Worm (Caenorhabditis elegans) whole organism, mixed stage, embryonic: ENCODE results near the gene ifd-1.

Source experiments
- M03D4.4 ChIP-seq: sonication (generic microtip); optimal IDR thresholded peaks from 2 replicates; lab custom pipeline; 2017; ENCODE audit warnings: mild to moderate bottlenecking, missing genetic modification characterization, missing compliant biosample characterization
- bed-3 ChIP-seq: fragments of 200-800 bp; sonication (Bioruptor generic); optimal IDR thresholded peaks from 3 replicates; lab custom pipeline; 2018; ENCODE audit warnings: mild to moderate bottlenecking, missing genetic modification characterization, moderate library complexity, missing compliant biosample characterization
- blmp-1 ChIP-seq: fragments of 150-350 bp; optimal IDR thresholded peaks from 2 replicates; lab custom pipeline; 2014; ENCODE audit warnings: missing biosample characterization, missing genetic modification characterization
- ceh-39 ChIP-seq: fragments of 150-350 bp; optimal IDR thresholded peaks from 2 replicates; lab custom pipeline; 2014; ENCODE audit warnings: missing biosample characterization, missing genetic modification characterization
- ceh-83 ChIP-seq: fragments of 200-800 bp; sonication (Bioruptor generic); optimal IDR thresholded peaks from 2 replicates; lab custom pipeline; 2018; ENCODE audit warnings: mild to moderate bottlenecking, missing genetic modification characterization, missing compliant biosample characterization
- ces-1 ChIP-seq: fragments of 150-350 bp; optimal IDR thresholded peaks from 2 replicates; lab custom pipeline; 2014; ENCODE audit warnings: missing biosample characterization, missing genetic modification reagents, missing genetic modification characterization
- cnd-1 ChIP-seq: fragments of 200-800 bp; sonication (Bioruptor generic); optimal IDR thresholded peaks from 2 replicates; lab custom pipeline; 2018; ENCODE audit warnings: mild to moderate bottlenecking, missing genetic modification characterization, missing compliant biosample characterization
- drap-1 ChIP-seq: fragments of 200-800 bp; sonication (Bioruptor generic); optimal IDR thresholded peaks from 3 replicates; lab custom pipeline; 2018; ENCODE audit warnings: mild to moderate bottlenecking, missing genetic modification characterization, missing compliant biosample characterization
- elt-1 ChIP-seq: sonication (generic microtip); optimal IDR thresholded peaks from 2 replicates; lab custom pipeline; 2017; ENCODE audit warnings: missing genetic modification characterization, mild to moderate bottlenecking, missing compliant biosample characterization, antibody characterized with exemption, moderate library complexity, borderline replicate concordance; ENCODE audit not compliant: insufficient read depth
- ham-2 ChIP-seq: fragments of 200-800 bp; sonication (Bioruptor generic); optimal IDR thresholded peaks from 2 replicates; lab custom pipeline; 2018; ENCODE audit warnings: mild to moderate bottlenecking, missing genetic modification characterization, missing compliant biosample characterization
- hlh-1 ChIP-seq: fragments of 150-350 bp; optimal IDR thresholded peaks from 2 replicates; lab custom pipeline; 2014; ENCODE audit warnings: missing biosample characterization, missing genetic modification reagents, missing genetic modification characterization
- lin-13 ChIP-seq: fragments of 150-350 bp; optimal IDR thresholded peaks from 2 replicates; lab custom pipeline; 2014; ENCODE audit warnings: missing biosample characterization, missing genetic modification characterization
- lin-32 ChIP-seq: fragments of 200-800 bp; sonication (Bioruptor generic); optimal IDR thresholded peaks from 2 replicates; lab custom pipeline; 2018; ENCODE audit warnings: mild to moderate bottlenecking, missing genetic modification characterization, missing compliant biosample characterization
- lsy-2 ChIP-seq: fragments of 150-350 bp; optimal IDR thresholded peaks from 2 replicates; lab custom pipeline; 2014; ENCODE audit warnings: missing biosample characterization, missing genetic modification characterization
- mep-1 ChIP-seq: fragments of 150-350 bp; optimal IDR thresholded peaks from 2 replicates; lab custom pipeline; 2017; ENCODE audit warnings: missing biosample characterization, missing genetic modification reagents, missing genetic modification characterization, inconsistent platforms
- mls-2 ChIP-seq: sonication (generic microtip); optimal IDR thresholded peaks from 2 replicates; lab custom pipeline; 2016; ENCODE audit warnings: mild to moderate bottlenecking, missing genetic modification characterization, moderate library complexity, missing compliant biosample characterization
- nhr-12 ChIP-seq: fragments of 150-350 bp; optimal IDR thresholded peaks from 2 replicates; lab custom pipeline; 2014; ENCODE audit warnings: missing biosample characterization, missing genetic modification characterization
- nhr-237 ChIP-seq: fragments of 150-350 bp; optimal IDR thresholded peaks from 2 replicates; lab custom pipeline; 2014; ENCODE audit warnings: missing biosample characterization, missing genetic modification characterization
- nhr-76 ChIP-seq: sonication (generic microtip); optimal IDR thresholded peaks from 2 replicates; lab custom pipeline; 2017; ENCODE audit warnings: missing biosample characterization, missing genetic modification characterization
- pha-4 ChIP-seq: fragments of 150-350 bp; optimal IDR thresholded peaks from 2 replicates; lab custom pipeline; 2018; ENCODE audit warnings: missing biosample characterization, missing genetic modification reagents, missing genetic modification characterization
- snpc-4 ChIP-seq: fragments of 150-350 bp; optimal IDR thresholded peaks from 2 replicates; lab custom pipeline; 2014; ENCODE audit warnings: missing biosample characterization, missing genetic modification characterization
- sptf-1 ChIP-seq: sonication (generic microtip); optimal IDR thresholded peaks from 2 replicates; lab custom pipeline; 2017; ENCODE audit warnings: mild to moderate bottlenecking, missing genetic modification characterization, moderate library complexity, missing compliant biosample characterization
- tbx-8 ChIP-seq: fragments of 200-800 bp; sonication (Bioruptor generic); optimal IDR thresholded peaks from 2 replicates; lab custom pipeline; 2018; ENCODE audit warnings: mild to moderate bottlenecking, missing genetic modification characterization, moderate library complexity, missing compliant biosample characterization
- unc-120 ChIP-seq: sonication (generic microtip); optimal IDR thresholded peaks from 2 replicates; lab custom pipeline; 2017; ENCODE audit warnings: missing genetic modification characterization, missing compliant biosample characterization; ENCODE audit not compliant: poor library complexity, severe bottlenecking
- unc-39 ChIP-seq: fragments of 150-350 bp; optimal IDR thresholded peaks from 2 replicates; lab custom pipeline; 2014; ENCODE audit warnings: missing biosample characterization, missing genetic modification characterization
- unc-62 ChIP-seq: fragments of 150-350 bp; optimal IDR thresholded peaks from 2 replicates; lab custom pipeline; 2014; ENCODE audit warnings: missing biosample characterization, missing genetic modification reagents, missing genetic modification characterization
- zip-8 ChIP-seq: fragments of 150-350 bp; optimal IDR thresholded peaks from 2 replicates; lab custom pipeline; 2014; ENCODE audit warnings: missing biosample characterization, missing genetic modification characterization
- ztf-11 ChIP-seq: fragments of 150-350 bp; optimal IDR thresholded peaks from 2 replicates; lab custom pipeline; 2014; ENCODE audit warnings: missing biosample characterization, missing genetic modification characterization

The ifd-1 gene

ce11 chrX:8811916-8812315, 12.3 kb downstream of the ifd-1 start, which contains the start of gene cnnm-2:
Gene cnnm-2, plus strand, starts transcription at chrX:8812105.
- TF ChIP-seq elt-1 (tag; lab: Kevin White, UChicago) = no peak
- TF ChIP-seq snpc-4 = no peak
- TF ChIP-seq mls-2 (tag; lab: Kevin White, UChicago) = no peak
- TF ChIP-seq cnd-1 (tag; lab: Kevin White, UChicago) = no peak
- TF ChIP-seq zip-8 = no peak
- TF ChIP-seq lsy-2 = no peak
- TF ChIP-seq nhr-76 (tag; lab: Kevin White, UChicago) = no peak
- TF ChIP-seq hlh-1 (tag; lab: Kevin White, UChicago) = no peak
- no peak for TF ChIP-seq ztf-11
- no peak for TF ChIP-seq unc-39 (tag; lab: Kevin White, UChicago)
- no peak for TF ChIP-seq pha-4 (tag; lab: Kevin White, UChicago)
- no peak for TF ChIP-seq M03D4.4
- no peak for TF ChIP-seq ceh-83 (GFP tag; lab: Kevin White, UChicago)
- no peak for TF ChIP-seq sptf-1

ce11 chrX:8810908-8811307, 13.3 kb downstream of the ifd-1 start, which contains the start of gene R04E5.9:
Gene R04E5.9, minus strand, starts transcription at chrX:8811142.
- peak; percentile 26 for TF ChIP-seq lsy-2
- TF ChIP-seq zip-8 = no peak
- TF ChIP-seq drap-1 (GFP tag; lab: Kevin White, UChicago) = peak; percentile 20
- no peak for TF ChIP-seq lin-32
- no peak for TF ChIP-seq tbx-8
- no peak for TF ChIP-seq nhr-12 (tag; lab: Kevin White, UChicago)
- TF ChIP-seq lin-13 = peak; percentile 30
- TF ChIP-seq M03D4.4 = peak; percentile 29
- TF ChIP-seq unc-120 (tag; lab: Kevin White, UChicago) = peak; percentile 69
- TF ChIP-seq bed-3 (GFP tag; lab: Kevin White, UChicago) = no peak
- peak; percentile 76 for TF ChIP-seq sptf-1
- TF ChIP-seq cnd-1 (tag; lab: Kevin White, UChicago) = peak; percentile 54
- TF ChIP-seq ham-2 (GFP tag; lab: Kevin White, UChicago) = peak; percentile 1
- peak; percentile 29 for TF ChIP-seq ceh-83 (GFP tag; lab: Kevin White, UChicago)
- TF ChIP-seq nhr-237 = peak; percentile 64
- TF ChIP-seq mep-1 (tag; lab: Kevin White, UChicago) = peak; percentile 56
- TF ChIP-seq hlh-1 (tag; lab: Kevin White, UChicago) = peak; percentile 50
- peak; percentile 56 for TF ChIP-seq ces-1 (GFP tag; lab: Kevin White, UChicago)
- TF ChIP-seq ceh-39 = peak; percentile 66
- peak; percentile 75 for TF ChIP-seq pha-4 (tag; lab: Kevin White, UChicago)
- peak; percentile 48 for TF ChIP-seq unc-62 (GFP tag; lab: Kevin White, UChicago)
- TF ChIP-seq, all 35 proteins: peak for 16

- TF ChIP-seq M03D4.4 (no peak), snpc-4 (no peak), elt-1 (tag; lab: Kevin White, UChicago) (no peak), unc-39 (tag; lab: Kevin White, UChicago) (no peak), bed-3 (GFP tag; lab: Kevin White, UChicago) (no peak), blmp-1 (tag; lab: Kevin White, UChicago) (no peak), cnd-1 (tag; lab: Kevin White, UChicago) (no peak), lin-32 (no peak), unc-120 (tag; lab: Kevin White, UChicago) (no peak)
Observed at ce11 chrX:8808740-8809139, 15.5 kb downstream of the ifd-1 start.

DNA sequence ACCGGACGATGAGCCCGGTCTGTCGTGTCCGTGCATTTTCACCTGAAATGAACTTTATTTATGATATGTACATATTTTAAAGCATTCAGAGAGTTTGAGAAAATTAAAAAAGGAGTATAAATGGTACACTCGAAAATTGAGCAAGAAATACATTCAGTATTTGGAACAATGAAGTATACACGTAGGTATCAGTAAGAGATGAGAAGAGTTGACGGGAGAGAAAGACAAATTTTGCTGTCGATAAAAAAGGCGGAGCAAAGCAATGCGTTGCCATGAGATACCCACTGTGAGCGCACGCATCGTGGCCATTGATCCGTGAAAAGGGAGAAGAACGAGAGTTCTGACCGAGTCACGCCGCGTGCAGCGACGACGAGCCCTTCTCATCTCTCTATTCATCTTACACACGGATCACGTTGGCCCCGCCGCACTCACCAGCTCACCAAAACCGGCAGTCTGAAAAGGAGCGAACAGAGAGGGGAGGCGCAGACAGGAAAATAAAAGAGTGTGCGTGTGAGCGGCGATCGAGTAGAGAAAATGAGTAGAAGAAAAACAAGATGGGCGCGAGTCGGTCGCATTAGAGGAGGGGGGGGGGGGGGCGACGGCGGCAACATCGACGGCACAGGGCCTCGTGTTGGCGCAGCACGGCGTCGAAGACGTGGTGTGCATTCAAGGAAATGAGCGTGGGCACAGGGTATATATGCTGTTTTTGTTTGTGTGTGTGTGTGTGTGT, 18.0 kb downstream of the ifd-1 start, which contains the start of gene R04E5.8:
Gene R04E5.8 (minus strand): TSS at position 51 of the 730 bp plus-strand sequence.
- peak; percentile 48 for TF ChIP-seq unc-120 (tag; lab: Kevin White, UChicago)
- TF ChIP-seq snpc-4 = no peak

ce11 chrX:8805475-8805874, 18.8 kb downstream of the ifd-1 start:
- TF ChIP-seq tbx-8 = no peak
- TF ChIP-seq mep-1 (tag; lab: Kevin White, UChicago) = no peak
- TF ChIP-seq sptf-1 = no peak
- TF ChIP-seq ham-2 (GFP tag; lab: Kevin White, UChicago) = no peak
- TF ChIP-seq blmp-1 (tag; lab: Kevin White, UChicago) = no peak
- TF ChIP-seq hlh-1 (tag; lab: Kevin White, UChicago) = no peak
